Fruit fly (Drosophila melanogaster): Measurements from ENCODE around the gene Ype.
A peak's percentile ranks its signal among the peaks of the same experiment; 100 is the strongest.

The Ype gene

DNA sequence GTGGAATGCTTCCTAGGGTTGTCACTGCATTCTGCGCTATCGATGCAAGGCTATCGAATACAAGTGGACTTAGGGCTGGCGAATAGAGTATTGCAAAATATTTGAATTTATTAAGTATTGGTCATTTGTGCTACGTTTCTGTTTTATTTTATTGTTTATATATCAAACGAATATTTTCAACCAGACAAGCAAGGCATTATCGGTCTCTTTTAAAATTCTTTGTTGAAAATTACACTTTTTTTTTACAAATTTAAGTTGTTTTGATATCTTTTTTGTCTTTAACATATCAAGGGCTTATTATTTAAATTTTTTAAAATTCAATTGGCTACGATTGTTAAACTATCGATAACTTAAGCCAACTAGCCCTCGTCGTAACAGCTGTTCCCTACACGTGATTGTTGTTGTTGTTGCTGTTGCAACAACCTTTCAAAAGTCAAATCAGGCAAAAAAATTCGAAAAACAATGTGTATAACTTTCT, at the start of gene Ype, which contains the start of gene CG1662:
TSS of gene Ype (minus strand) at position 45 of the 478 bp plus-strand sequence.
TSS of gene CG1662 (plus strand) at position 191 of the 478 bp plus-strand sequence.
- peak; percentile 50 for TF ChIP-seq CG17806 (tag; optimal IDR thresholded peaks at IDR 0.05)
- TF ChIP-seq gl (tag; optimal IDR thresholded peaks at IDR 0.05), result no peak
- TF ChIP-seq Snoo (tag; optimal IDR thresholded peaks at IDR 0.05), result peak; percentile 69
- peak; percentile 73 for TF ChIP-seq CG8159 (tag; optimal IDR thresholded peaks at IDR 0.05)
- TF ChIP-seq CG10348 (GFP tag; IDR thresholded peaks at IDR 0.05), result no peak
- TF ChIP-seq Pif1B (GFP tag; optimal IDR thresholded peaks at IDR 0.05), result peak; percentile 49
- no peak for TF ChIP-seq CG12605 (GFP tag; IDR thresholded peaks at IDR 0.05)
- TF ChIP-seq CG14655 (GFP tag; optimal IDR thresholded peaks at IDR 0.05), result peak; percentile 71
- peak; percentile 65 for TF ChIP-seq CG9948 (tag; optimal IDR thresholded peaks at IDR 0.05)
- TF ChIP-seq D1 (tag; optimal IDR thresholded peaks at IDR 0.05), result peak; percentile 6
- no peak for TF ChIP-seq fd96Ca (GFP tag; IDR thresholded peaks at IDR 0.05)
- peak; percentile 38 for TF ChIP-seq Pif1A (GFP tag; optimal IDR thresholded peaks at IDR 0.05)
- TF ChIP-seq EcR (GFP tag; optimal IDR thresholded peaks at IDR 0.05), result no peak
- TF ChIP-seq CG8301 (tag; optimal IDR thresholded peaks at IDR 0.05), result peak; percentile 43
- TF ChIP-seq CG13204 (GFP tag; optimal IDR thresholded peaks at IDR 0.05), result no peak
- peak; percentile 44; the same call in 1 of the 2 replicates for TF ChIP-seq CG32121 (GFP tag; IDR thresholded peaks at IDR 0.05)
- peak; percentile 42 for TF ChIP-seq Ets98B (GFP tag; IDR thresholded peaks at IDR 0.05)
- TF ChIP-seq CG34367 (tag; optimal IDR thresholded peaks at IDR 0.05), result peak; percentile 57
- peak; percentile 76 for TF ChIP-seq CG4496 (GFP tag; IDR thresholded peaks at IDR 0.05)
- TF ChIP-seq CG15710 (tag; optimal IDR thresholded peaks at IDR 0.05), result peak; percentile 78
- TF ChIP-seq rn (GFP tag; IDR thresholded peaks at IDR 0.05), result no peak

- TF ChIP-seq CG9948 (tag; optimal IDR thresholded peaks at IDR 0.05) (no peak), D1 (tag; optimal IDR thresholded peaks at IDR 0.05) (no peak), Ets98B (GFP tag; IDR thresholded peaks at IDR 0.05) (no peak), Pif1B (GFP tag; optimal IDR thresholded peaks at IDR 0.05) (no peak), CG34367 (tag; optimal IDR thresholded peaks at IDR 0.05) (no peak), CG8301 (tag; optimal IDR thresholded peaks at IDR 0.05) (no peak), Pif1A (GFP tag; optimal IDR thresholded peaks at IDR 0.05) (no peak), CG8159 (tag; optimal IDR thresholded peaks at IDR 0.05) (no peak), rn (GFP tag; IDR thresholded peaks at IDR 0.05) (no peak), CG17806 (tag; optimal IDR thresholded peaks at IDR 0.05) (no peak), CG13204 (GFP tag; optimal IDR thresholded peaks at IDR 0.05) (no peak), Snoo (tag; optimal IDR thresholded peaks at IDR 0.05) (no peak), EcR (GFP tag; optimal IDR thresholded peaks at IDR 0.05) (no peak), CG12605 (GFP tag; IDR thresholded peaks at IDR 0.05) (no peak), CG4496 (GFP tag; IDR thresholded peaks at IDR 0.05) (no peak), fd96Ca (GFP tag; IDR thresholded peaks at IDR 0.05) (no peak), CG32121 (GFP tag; IDR thresholded peaks at IDR 0.05) (no peak), CG10348 (GFP tag; IDR thresholded peaks at IDR 0.05) (no peak), gl (tag; optimal IDR thresholded peaks at IDR 0.05) (no peak), CG14655 (GFP tag; optimal IDR thresholded peaks at IDR 0.05) (no peak)
Measured at dm6 chrX:13434065-13434464, 46.8 kb upstream of the Ype start.

- TF ChIP-seq CG14655 (GFP tag; optimal IDR thresholded peaks at IDR 0.05), result no peak
- no peak for TF ChIP-seq CG10348 (GFP tag; IDR thresholded peaks at IDR 0.05)
Measured at dm6 chrX:13421059-13421458, 33.8 kb upstream of the Ype start.

DNA sequence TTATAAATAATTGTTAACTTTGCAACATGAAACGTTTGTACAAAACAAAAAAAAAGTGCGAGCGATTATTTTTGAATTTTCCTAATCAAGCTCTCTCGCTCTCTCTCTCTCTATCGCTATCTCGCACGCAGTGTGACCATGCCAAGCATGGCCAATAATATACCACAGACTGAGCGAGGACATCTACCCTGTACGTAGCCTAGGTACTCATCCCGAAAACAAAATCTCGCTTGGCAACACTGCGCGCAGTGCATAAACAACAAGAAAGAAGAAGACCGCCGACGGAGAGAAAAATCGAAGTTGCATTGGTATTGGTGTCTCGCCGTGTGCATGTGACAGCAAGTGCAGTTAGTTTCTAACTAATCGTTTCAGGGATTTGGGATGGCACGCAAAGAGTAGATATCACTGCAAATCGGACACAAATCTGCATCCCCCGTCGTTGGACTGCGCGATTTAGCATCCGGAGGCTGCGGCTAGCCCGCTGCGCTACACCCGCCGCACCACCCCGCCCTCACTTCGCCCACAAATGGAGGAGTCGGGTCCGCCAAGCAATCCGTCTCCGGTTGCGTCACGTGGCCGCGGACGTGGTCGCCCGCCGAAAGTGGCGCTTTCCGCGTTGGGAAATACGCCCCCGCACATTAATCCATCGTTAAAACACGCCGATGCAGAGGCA, 25.9 kb upstream of the Ype start, which contains the start of the genes CG1998 and Set2:
TSS of gene CG1998 (minus strand) at position 134 of the 673 bp plus-strand sequence.
TSS of gene Set2 (plus strand) at position 302 of the 673 bp plus-strand sequence.
- TF ChIP-seq Pif1B (GFP tag; optimal IDR thresholded peaks at IDR 0.05), result no peak
- TF ChIP-seq Ets98B (GFP tag; IDR thresholded peaks at IDR 0.05), result peak; percentile 24; the same call in 1 of the 2 replicates

DNA sequence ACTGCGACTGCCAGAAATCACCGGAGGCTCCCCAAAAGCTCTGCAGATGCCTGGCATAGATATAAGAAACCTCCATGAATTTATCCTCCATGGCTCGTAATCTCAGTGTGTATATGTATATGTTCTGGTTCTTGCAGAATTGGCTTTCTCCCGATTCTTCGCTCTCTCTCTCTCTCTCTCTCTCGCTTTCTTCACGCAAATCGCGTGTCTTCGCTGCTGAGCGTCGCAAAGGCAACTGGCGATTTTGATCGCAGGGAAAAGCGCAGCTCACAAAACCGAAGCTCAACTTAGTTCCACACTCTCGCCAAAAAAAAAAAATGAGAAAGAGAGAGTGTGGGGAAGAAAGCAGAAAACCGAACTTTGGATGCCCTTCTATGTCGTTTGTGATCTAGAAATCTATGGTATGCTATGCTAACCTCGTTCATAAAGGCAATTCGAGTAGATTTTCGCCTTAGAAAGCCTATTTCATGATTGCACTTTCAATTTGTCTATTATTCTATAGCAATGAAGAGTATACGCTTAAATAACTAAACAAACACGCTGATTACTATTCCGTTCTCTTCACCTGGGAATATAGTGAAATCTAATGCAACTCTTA, 24.3 kb upstream of the Ype start:
- TF ChIP-seq CG15710 (tag; optimal IDR thresholded peaks at IDR 0.05), result no peak
- no peak for TF ChIP-seq gl (tag; optimal IDR thresholded peaks at IDR 0.05)
- TF ChIP-seq Pif1A (GFP tag; optimal IDR thresholded peaks at IDR 0.05), result no peak
- TF ChIP-seq Ets98B (GFP tag; IDR thresholded peaks at IDR 0.05), result peak; percentile 52; the same call in 1 of the 2 replicates
- TF ChIP-seq CG32121 (GFP tag; IDR thresholded peaks at IDR 0.05), result no peak
- no peak for TF ChIP-seq D1 (tag; optimal IDR thresholded peaks at IDR 0.05)
- TF ChIP-seq rn (GFP tag; IDR thresholded peaks at IDR 0.05), result no peak
- TF ChIP-seq CG4496 (GFP tag; IDR thresholded peaks at IDR 0.05), result peak; percentile 7; the same call in 1 of the 3 replicates
- TF ChIP-seq CG12605 (GFP tag; IDR thresholded peaks at IDR 0.05), result 0 out of 2 replicates have a peak, but pooled peaks have one; percentile 10
- no peak for TF ChIP-seq CG10348 (GFP tag; IDR thresholded peaks at IDR 0.05)
- no peak for TF ChIP-seq Snoo (tag; optimal IDR thresholded peaks at IDR 0.05)
- no peak for TF ChIP-seq CG14655 (GFP tag; optimal IDR thresholded peaks at IDR 0.05)
- no peak for TF ChIP-seq CG13204 (GFP tag; optimal IDR thresholded peaks at IDR 0.05)
- TF ChIP-seq CG34367 (tag; optimal IDR thresholded peaks at IDR 0.05), result no peak
- TF ChIP-seq CG8159 (tag; optimal IDR thresholded peaks at IDR 0.05), result no peak
- TF ChIP-seq CG9948 (tag; optimal IDR thresholded peaks at IDR 0.05), result no peak
- TF ChIP-seq Pif1B (GFP tag; optimal IDR thresholded peaks at IDR 0.05), result peak; percentile 5
- TF ChIP-seq EcR (GFP tag; optimal IDR thresholded peaks at IDR 0.05), result no peak
- TF ChIP-seq CG8301 (tag; optimal IDR thresholded peaks at IDR 0.05), result no peak
- TF ChIP-seq fd96Ca (GFP tag; IDR thresholded peaks at IDR 0.05), result peak; percentile 65; the same call in 2 of the 3 replicates
- TF ChIP-seq CG17806 (tag; optimal IDR thresholded peaks at IDR 0.05), result no peak

Data from whole organism, pupa.